Worm (Caenorhabditis elegans) whole organism, L2 larva: ENCODE results near the gene sut-1.

Source experiments
- aly-2 ChIP-seq: fragments of 150-350 bp; optimal IDR thresholded peaks from 2 replicates; lab custom pipeline; 2014; ENCODE audit warnings: missing biosample characterization, missing genetic modification characterization
- egl-27 ChIP-seq: sonication (generic microtip); optimal IDR thresholded peaks from 3 replicates; lab custom pipeline; 2017; ENCODE audit warnings: missing biosample characterization, missing genetic modification reagents, missing genetic modification characterization
- elt-1 ChIP-seq: fragments of 150-350 bp; optimal IDR thresholded peaks from 2 replicates; lab custom pipeline; 2014; ENCODE audit warnings: missing biosample characterization, missing genetic modification characterization
- lin-13 ChIP-seq: fragments of 150-350 bp; optimal IDR thresholded peaks from 2 replicates; lab custom pipeline; 2014; ENCODE audit warnings: missing biosample characterization, missing genetic modification reagents, missing genetic modification characterization
- lin-39 ChIP-seq: fragments of 150-350 bp; optimal IDR thresholded peaks from 2 replicates; lab custom pipeline; 2014; ENCODE audit warnings: missing biosample characterization, missing genetic modification reagents, missing genetic modification characterization
- nhr-10 ChIP-seq: sonication (generic microtip); optimal IDR thresholded peaks from 2 replicates; lab custom pipeline; 2017; ENCODE audit warnings: missing biosample characterization, missing genetic modification characterization
- ztf-11 ChIP-seq: sonication (generic microtip); optimal IDR thresholded peaks from 2 replicates; lab custom pipeline; 2017; ENCODE audit warnings: missing biosample characterization, missing genetic modification characterization

- TF ChIP-seq nhr-10 (no peak), lin-39 (tag; lab: Kevin White, UChicago) (no peak), aly-2 (tag; lab: Kevin White, UChicago) (no peak), lin-13 (no peak), ztf-11 (tag; lab: Kevin White, UChicago) (no peak), egl-27 (no peak), elt-1 (tag; lab: Kevin White, UChicago) (no peak)
Observed at ce11 chrII:1090743-1091142, 32.3 kb downstream of the sut-1 start.
